Fruit fly (Drosophila melanogaster): ENCODE results near the gene spo.

- no peak for TF ChIP-seq usp (GFP tag; optimal IDR thresholded peaks at IDR 0.05)
- no peak for TF ChIP-seq pan (optimal IDR thresholded peaks at IDR 0.05)
- TF ChIP-seq CG8478 (optimal IDR thresholded peaks at IDR 0.05), result no peak
These were observed 31.0 kb downstream of the spo start, which contains the start of gene sinu for dm6 chr3L:5561341-5561740.
